Worm (Caenorhabditis elegans): ENCODE data around the gene bus-5.

The bus-5 gene

ce11 chrX:2089434-2089833 lies 23.5 kb downstream of the bus-5 start, which contains the start of gene lsy-2 (continued):
- peak; percentile 40 for TF ChIP-seq swsn-7 (tag; optimal IDR thresholded peaks at IDR 0.05)
- TF ChIP-seq nhr-76 (tag; optimal IDR thresholded peaks at IDR 0.05), result no peak
- no peak for TF ChIP-seq sox-4 (tag; optimal IDR thresholded peaks at IDR 0.05)
- peak; percentile 52 for TF ChIP-seq snu-23 (GFP tag; optimal IDR thresholded peaks at IDR 0.05)
- TF ChIP-seq unc-86 (tag; optimal IDR thresholded peaks at IDR 0.05), result no peak
- peak; percentile 75 to 79 (median 76) for TF ChIP-seq dpl-1 (GFP tag; optimal IDR thresholded peaks at IDR 0.05)
- TF ChIP-seq egl-13 (tag; optimal IDR thresholded peaks at IDR 0.05), result no peak
- TF ChIP-seq nhr-11 (tag; optimal IDR thresholded peaks at IDR 0.05), result no peak
- TF ChIP-seq rnt-1 (tag; optimal IDR thresholded peaks at IDR 0.05), result peak; percentile 53
- no peak for TF ChIP-seq ceh-90 (tag; optimal IDR thresholded peaks at IDR 0.05)
- no peak for TF ChIP-seq fos-1 (tag; optimal IDR thresholded peaks at IDR 0.05)
- peak in 1 of 6 experiments; percentile 56 for TF ChIP-seq elt-3 (tag; optimal IDR thresholded peaks at IDR 0.05)
- TF ChIP-seq lin-35 (GFP tag; optimal IDR thresholded peaks at IDR 0.05), result peak; percentile 66 to 88
- TF ChIP-seq mdl-1 (tag; optimal IDR thresholded peaks at IDR 0.05), result peak in 1 of 2 experiments; percentile 48
- TF ChIP-seq nhr-12 (tag; optimal IDR thresholded peaks at IDR 0.05), result no peak
- no peak for TF ChIP-seq grh-1 (GFP tag; IDR thresholded peaks at IDR 0.05)
- no peak for TF ChIP-seq lin-15B (tag; optimal IDR thresholded peaks at IDR 0.05)
- no peak for TF ChIP-seq lin-13 (GFP tag; optimal IDR thresholded peaks at IDR 0.05)
- TF ChIP-seq unc-62 (GFP tag; optimal IDR thresholded peaks at IDR 0.05), result no peak
- peak; percentile 38 for TF ChIP-seq nhr-90 (tag; optimal IDR thresholded peaks at IDR 0.05; ENCODE audit: poor library complexity)
- TF ChIP-seq fkh-10 (GFP tag; optimal IDR thresholded peaks at IDR 0.05), result no peak
- TF ChIP-seq ztf-4 (tag; optimal IDR thresholded peaks at IDR 0.05), result no peak
- no peak for TF ChIP-seq efl-3 (GFP tag; optimal IDR thresholded peaks at IDR 0.05)
- TF ChIP-seq tlp-1 (tag; optimal IDR thresholded peaks at IDR 0.05), result no peak
- no peak for TF ChIP-seq aly-2 (tag; optimal IDR thresholded peaks at IDR 0.05)
- TF ChIP-seq C04F5.9 (tag; optimal IDR thresholded peaks at IDR 0.05), result no peak
- peak; percentile 64 for TF ChIP-seq C16A3.4 (tag; optimal IDR thresholded peaks at IDR 0.05)
- TF ChIP-seq mef-2 (tag; optimal IDR thresholded peaks at IDR 0.05), result no peak
- TF ChIP-seq elt-2 (tag; optimal IDR thresholded peaks at IDR 0.05), result no peak
- TF ChIP-seq irx-1 (tag; optimal IDR thresholded peaks at IDR 0.05), result no peak
- TF ChIP-seq tbx-2 (tag; optimal IDR thresholded peaks at IDR 0.05), result peak; percentile 25
- TF ChIP-seq nhr-237 (tag; optimal IDR thresholded peaks at IDR 0.05), result no peak
- peak; percentile 35 for TF ChIP-seq xbp-1 (tag; optimal IDR thresholded peaks at IDR 0.05)
- no peak for TF ChIP-seq hlh-17 (GFP tag; optimal IDR thresholded peaks at IDR 0.05; ENCODE audit: borderline replicate concordance)
- TF ChIP-seq ama-1 (optimal IDR thresholded peaks at IDR 0.05), result no peak
- TF ChIP-seq pqm-1 (tag; optimal IDR thresholded peaks at IDR 0.05), result no peak

ce11 chrX:2087716-2088115 lies 25.2 kb downstream of the bus-5 start:
- TF ChIP-seq C16A3.4 (tag; optimal IDR thresholded peaks at IDR 0.05) (no peak), nhr-85 (tag) (no peak), sptf-1 (tag; optimal IDR thresholded peaks at IDR 0.05) (no peak), aha-1 (tag; optimal IDR thresholded peaks at IDR 0.05) (no peak), mdl-1 (tag; optimal IDR thresholded peaks at IDR 0.05) (no peak), pax-3 (tag; optimal IDR thresholded peaks at IDR 0.05) (no peak), mef-2 (tag; optimal IDR thresholded peaks at IDR 0.05) (no peak), egl-13 (tag; optimal IDR thresholded peaks at IDR 0.05) (no peak), elt-2 (tag; optimal IDR thresholded peaks at IDR 0.05) (no peak), sox-4 (tag; optimal IDR thresholded peaks at IDR 0.05) (no peak)

ce11 chrX:2085494-2085893 lies 27.4 kb downstream of the bus-5 start:
- peak; percentile 62 for TF ChIP-seq skn-1 (tag; optimal IDR thresholded peaks at IDR 0.05)
- TF ChIP-seq fkh-8 (tag; optimal IDR thresholded peaks at IDR 0.05), result no peak

All from whole organism, L1 larva.